Worm (Caenorhabditis elegans): Measurements from ENCODE around the gene fipr-15.

- TF ChIP-seq W03F9.2 (tag; optimal IDR thresholded peaks at IDR 0.05) = no peak
- TF ChIP-seq him-1 (tag; optimal IDR thresholded peaks at IDR 0.05) = no peak
- no peak for TF ChIP-seq dao-5 (tag; optimal IDR thresholded peaks at IDR 0.05)
These were observed 28.0 kb upstream of the fipr-15 start for ce11 chrIV:10852403-10852802.
